Worm (Caenorhabditis elegans) whole organism, early embryonic: ENCODE measurements around the gene F54B11.7.

Source experiments
- B0310.2 ChIP-seq: sonication (generic microtip); optimal IDR thresholded peaks from 2 replicates; lab custom pipeline; 2016; ENCODE audit warnings: mild to moderate bottlenecking, missing genetic modification characterization, missing compliant biosample characterization
- F13C5.2 ChIP-seq: sonication (generic microtip); optimal IDR thresholded peaks from 2 replicates; lab custom pipeline; 2017; ENCODE audit warnings: mild to moderate bottlenecking, missing genetic modification characterization, inconsistent platforms, missing compliant biosample characterization
- aly-1 ChIP-seq: sonication (generic microtip); optimal IDR thresholded peaks from 2 replicates; lab custom pipeline; 2016; ENCODE audit warnings: missing genetic modification characterization, missing compliant biosample characterization
- ama-1 ChIP-seq: fragments of 150-350 bp; optimal IDR thresholded peaks from 2 replicates; lab custom pipeline; 2014
- ceh-13 ChIP-seq: fragments of 200-800 bp; sonication (Bioruptor generic); optimal IDR thresholded peaks from 2 replicates; lab custom pipeline; 2018; ENCODE audit warnings: mild to moderate bottlenecking, missing genetic modification characterization, missing compliant biosample characterization
- ceh-36 ChIP-seq: sonication (generic microtip); optimal IDR thresholded peaks from 2 replicates; lab custom pipeline; 2016; ENCODE audit warnings: missing genetic modification characterization, inconsistent platforms, missing compliant biosample characterization
- ets-7 ChIP-seq: sonication (generic microtip); optimal IDR thresholded peaks from 2 replicates; lab custom pipeline; 2016; ENCODE audit warnings: missing genotype, missing genetic modification characterization, missing compliant biosample characterization
- flt-1 ChIP-seq: fragments of 200-800 bp; sonication (Bioruptor generic); IDR thresholded peaks from 2 replicates; pipeline ENCODE4 v1.3.6; 2022; ENCODE audit warnings: missing genetic modification characterization, missing compliant biosample characterization
- hmbx-1 ChIP-seq: sonication (generic microtip); optimal IDR thresholded peaks from 2 replicates; lab custom pipeline; 2016; ENCODE audit warnings: mild to moderate bottlenecking, missing genetic modification characterization, missing compliant biosample characterization
- hmg-4 ChIP-seq: fragments of 200-800 bp; sonication (Bioruptor generic); optimal IDR thresholded peaks from 2 replicates; lab custom pipeline; 2018; ENCODE audit warnings: mild to moderate bottlenecking, missing genetic modification characterization, missing compliant biosample characterization
- hnd-1 ChIP-seq: sonication (generic microtip); optimal IDR thresholded peaks from 2 replicates; lab custom pipeline; 2016; ENCODE audit warnings: missing genetic modification characterization, missing compliant biosample characterization
- pes-1 ChIP-seq: fragments of 200-800 bp; sonication (Bioruptor generic); IDR thresholded peaks from 2 replicates; pipeline ENCODE4 v1.3.6; 2022; ENCODE audit warnings: missing genetic modification reagents, missing genetic modification characterization, missing compliant biosample characterization
- scrt-1 ChIP-seq: fragments of 200-800 bp; sonication (Bioruptor generic); IDR thresholded peaks from 2 replicates; pipeline ENCODE4 v1.3.6; 2022; ENCODE audit warnings: missing genetic modification characterization, missing compliant biosample characterization
- sea-1 ChIP-seq: fragments of 200-800 bp; sonication (Bioruptor generic); conservative IDR thresholded peaks from 2 replicates; pipeline ENCODE4 v1.3.6; 2022; ENCODE audit warnings: missing genetic modification characterization, missing compliant biosample characterization
- tbx-11 ChIP-seq: fragments of 200-800 bp; sonication (Bioruptor generic); IDR thresholded peaks from 2 replicates; pipeline ENCODE4 v1.3.6; 2022; ENCODE audit warnings: missing genetic modification characterization, missing compliant biosample characterization
- tbx-37 ChIP-seq: fragments of 200-800 bp; sonication (Bioruptor generic); conservative IDR thresholded peaks from 2 replicates; pipeline ENCODE4 v1.3.6; 2022; ENCODE audit warnings: missing genetic modification reagents, missing genetic modification characterization, missing compliant biosample characterization
- tra-4 ChIP-seq: sonication (generic microtip); optimal IDR thresholded peaks from 2 replicates; lab custom pipeline; 2017; ENCODE audit warnings: missing genetic modification characterization, missing compliant biosample characterization

F54B11.7 gene

DNA sequence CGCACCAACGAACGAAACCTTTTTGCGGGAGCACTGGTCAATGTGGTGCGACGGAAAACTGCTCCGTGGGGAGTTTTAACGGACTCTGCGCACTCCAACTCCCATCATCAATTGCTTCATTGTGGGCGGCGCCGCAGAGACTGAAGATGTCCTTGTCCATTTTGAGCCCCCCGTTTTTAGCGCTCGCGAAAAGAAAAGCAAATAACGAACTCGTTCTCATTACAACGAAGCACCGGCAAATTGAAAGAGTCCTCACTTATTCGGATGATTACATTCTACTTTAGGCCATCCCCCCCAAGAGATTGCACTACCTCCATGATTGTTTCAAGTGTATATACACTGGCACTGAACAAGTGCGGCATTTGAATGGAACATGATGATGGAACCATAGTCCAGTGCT, 46.6 kb downstream of the F54B11.7 start, which contains the start of gene acr-9:
TSS of gene acr-9 (minus strand) at position 101 of the 400 bp plus-strand sequence.
- TF ChIP-seq tbx-37 (GFP tag; lab: Robert Waterston, UW), result no peak

DNA sequence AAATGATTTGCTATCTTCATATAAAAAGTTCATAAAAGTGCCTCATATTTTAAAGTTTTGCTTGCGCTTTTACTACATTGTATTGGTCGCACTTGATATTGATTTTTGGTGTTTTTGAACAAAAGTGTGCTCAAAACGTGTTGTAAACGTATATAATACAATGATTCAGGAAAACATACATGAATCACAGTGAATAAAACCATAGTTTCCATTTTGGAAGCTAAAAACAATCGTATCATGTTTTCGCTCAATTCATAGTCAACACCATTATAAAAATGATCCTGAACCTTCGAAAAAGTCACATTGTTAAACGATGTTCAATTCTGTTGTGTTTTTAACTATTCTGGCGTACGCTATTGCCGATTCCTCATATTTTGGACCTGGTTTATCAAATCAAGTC, 47.1 kb downstream of the F54B11.7 start, which contains the start of gene C40C9.3:
TSS of gene C40C9.3 (plus strand) at position 301 of the 400 bp plus-strand sequence.
- TF ChIP-seq tbx-37 (GFP tag; lab: Robert Waterston, UW) (no peak), aly-1 (tag; lab: Kevin White, UChicago) (no peak), B0310.2 (tag; lab: Kevin White, UChicago) (no peak), tbx-11 (GFP tag; lab: Robert Waterston, UW) (no peak), ceh-13 (GFP tag; lab: Kevin White, UChicago) (no peak), flt-1 (GFP tag; lab: Robert Waterston, UW) (no peak), ama-1 (no peak), hmbx-1 (no peak), scrt-1 (no peak), sea-1 (GFP tag; lab: Robert Waterston, UW) (no peak), hmg-4 (no peak), tra-4 (tag; lab: Kevin White, UChicago) (no peak), hnd-1 (tag; lab: Kevin White, UChicago) (no peak), ets-7 (tag; lab: Kevin White, UChicago) (no peak), pes-1 (no peak), F13C5.2 (tag; lab: Kevin White, UChicago) (no peak)

DNA sequence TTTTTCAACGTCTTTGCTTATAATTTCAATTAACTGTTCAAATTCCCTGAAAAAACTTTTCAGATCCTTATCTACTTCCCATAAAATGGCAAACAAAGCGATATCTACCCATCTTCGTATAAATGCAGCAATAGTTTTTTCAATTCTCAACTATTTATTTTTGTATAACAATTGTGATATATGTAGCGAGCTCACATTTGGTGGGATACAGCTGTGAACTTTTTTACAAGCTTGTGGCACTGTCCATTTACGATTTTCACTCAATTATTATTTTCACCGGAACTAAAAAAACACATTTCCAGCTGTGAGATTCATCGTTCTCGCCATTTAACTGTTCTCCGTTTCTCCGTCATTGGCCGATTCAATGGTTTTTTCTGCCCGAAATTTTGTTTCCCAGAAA, 50.6 kb downstream of the F54B11.7 start, which contains the start of gene C40C9.4:
TSS of gene C40C9.4 (plus strand) at position 301 of the 400 bp plus-strand sequence.
- TF ChIP-seq scrt-1 (no peak), B0310.2 (tag; lab: Kevin White, UChicago) (no peak), ama-1 (no peak), ceh-36 (tag; lab: Kevin White, UChicago) (no peak), aly-1 (tag; lab: Kevin White, UChicago) (no peak), tbx-37 (GFP tag; lab: Robert Waterston, UW) (no peak), flt-1 (GFP tag; lab: Robert Waterston, UW) (no peak)
